Worm (Caenorhabditis elegans): Measurements from ENCODE around the gene T26E4.3.
A peak's percentile ranks its signal among the peaks of the same experiment; 100 is the strongest.

T26E4.3 gene

DNA sequence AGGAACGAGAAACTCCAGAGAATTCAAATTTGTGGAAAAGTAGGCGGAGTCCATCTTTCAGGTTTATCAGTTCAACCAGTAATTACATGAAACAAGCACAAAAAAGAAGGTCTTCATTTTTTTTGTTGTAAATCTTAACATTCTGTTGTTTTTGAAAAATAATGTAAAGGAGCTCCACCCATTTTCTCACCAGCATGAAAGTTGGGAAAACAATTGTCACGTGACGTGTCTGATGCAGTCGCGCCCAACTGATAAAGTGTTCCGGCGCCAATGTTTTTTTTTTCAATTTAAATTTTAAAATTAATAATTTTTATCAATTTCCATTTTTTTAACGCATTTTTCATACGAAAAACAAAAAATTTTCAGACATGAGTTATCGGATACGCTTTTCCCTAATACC lies 13.5 kb upstream of the T26E4.3 start, which contains the start of gene F57A10.4:
TSS of gene F57A10.4 (plus strand) at position 367 of the 400 bp plus-strand sequence.
- TF ChIP-seq saeg-2 (GFP tag; IDR thresholded peaks at IDR 0.05) (no peak), unc-130 (GFP tag; optimal IDR thresholded peaks at IDR 0.05) (peak; percentile 56)

DNA sequence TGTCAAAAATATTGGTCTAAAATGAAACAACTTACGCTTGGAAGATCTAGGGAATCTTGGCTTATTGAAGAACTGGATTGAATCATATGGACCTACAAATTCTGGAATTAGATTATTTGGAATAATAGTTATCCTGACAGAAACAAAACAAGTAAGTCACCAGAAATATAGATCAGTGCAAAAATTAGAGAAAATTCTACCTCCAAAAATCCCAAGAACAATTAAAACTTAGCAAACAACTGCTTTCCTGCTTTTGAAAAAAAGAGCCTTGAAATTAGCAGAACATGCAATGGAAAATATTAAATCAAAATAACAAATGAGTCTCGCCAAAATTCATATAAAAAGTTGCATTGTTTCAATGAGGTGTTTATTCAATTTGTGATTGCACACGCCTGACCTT lies 9.5 kb upstream of the T26E4.3 start, which contains the start of gene nhr-60:
TSS of gene nhr-60 (minus strand) at position 101 of the 400 bp plus-strand sequence.
- no peak for TF ChIP-seq zfp-2 (tag; optimal IDR thresholded peaks at IDR 0.05)
- no peak for TF ChIP-seq R02D3.7 (tag; optimal IDR thresholded peaks at IDR 0.05)
- no peak for TF ChIP-seq lin-38 (GFP tag; IDR thresholded peaks at IDR 0.05)
- no peak for TF ChIP-seq php-3 (GFP tag; IDR thresholded peaks at IDR 0.05)
- TF ChIP-seq zag-1 (tag; optimal IDR thresholded peaks at IDR 0.05) = no peak

DNA sequence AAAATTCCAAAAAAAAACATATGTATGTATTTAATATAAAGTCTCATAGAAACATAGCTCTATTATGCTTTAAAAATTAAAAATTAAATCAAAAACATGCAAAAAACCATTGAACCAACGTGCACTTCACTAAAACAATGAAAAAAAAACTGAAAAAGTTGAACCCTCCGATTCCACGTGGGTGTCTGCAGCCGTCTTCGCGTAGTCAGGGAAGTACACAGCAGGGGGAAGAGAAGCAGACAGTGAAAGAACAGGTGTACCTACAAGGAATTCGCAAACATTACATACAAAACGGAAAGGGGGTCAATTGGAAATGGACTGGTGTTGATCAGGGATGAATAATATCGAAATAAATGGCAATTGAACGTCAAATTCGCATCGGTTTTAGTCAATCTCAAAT lies 8.7 kb upstream of the T26E4.3 start:
- TF ChIP-seq nhr-6 (tag; optimal IDR thresholded peaks at IDR 0.05) (no peak), daf-16 (GFP tag; optimal IDR thresholded peaks at IDR 0.05) (no peak), daf-16 (tag; optimal IDR thresholded peaks at IDR 0.05) (peak; percentile 55), ceh-28 (tag; optimal IDR thresholded peaks at IDR 0.05) (no peak), dmd-6 (GFP tag; IDR thresholded peaks at IDR 0.05) (peak; percentile 46; the same call in 1 of the 2 replicates), mdl-1 (tag; optimal IDR thresholded peaks at IDR 0.05) (peak; percentile 16 to 53), nhr-28 (tag; optimal IDR thresholded peaks at IDR 0.05) (peak; percentile 21), lin-29 (GFP tag; IDR thresholded peaks at IDR 0.05) (no peak), mxl-3 (GFP tag; optimal IDR thresholded peaks at IDR 0.05) (peak; percentile 80), rbr-2 (tag; optimal IDR thresholded peaks at IDR 0.05) (no peak)

DNA sequence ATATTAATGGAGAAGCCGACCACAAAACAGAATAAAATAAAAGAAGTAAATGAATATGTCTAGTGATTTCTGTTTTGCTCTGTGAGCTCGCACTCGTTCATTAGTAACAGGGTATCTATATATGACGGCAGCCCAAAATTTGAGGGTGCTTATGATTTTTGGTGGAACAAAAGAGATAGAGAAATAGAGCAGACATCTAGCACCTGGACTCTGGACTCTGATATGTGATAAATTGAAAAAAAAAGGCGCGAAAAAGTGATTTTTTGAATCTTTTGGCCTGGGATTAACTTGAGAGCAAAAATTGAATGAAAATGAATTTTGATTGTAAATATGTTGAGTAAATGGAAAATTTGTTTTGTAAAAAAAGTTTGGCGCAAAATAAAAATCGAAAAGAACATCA lies 5.9 kb upstream of the T26E4.3 start, which contains the start of gene nhr-283:
TSS of gene nhr-283 (minus strand) at position 101 of the 400 bp plus-strand sequence.
- no peak for TF ChIP-seq hlh-30 (tag; optimal IDR thresholded peaks at IDR 0.05; ENCODE audit: insufficient read depth)
- no peak for TF ChIP-seq ctbp-1 (GFP tag; IDR thresholded peaks at IDR 0.05)
- TF ChIP-seq duxl-1 (tag; optimal IDR thresholded peaks at IDR 0.05; ENCODE audit: poor library complexity) = no peak
- peak in 1 of 2 experiments; percentile 55 for TF ChIP-seq unc-62 (GFP tag; optimal IDR thresholded peaks at IDR 0.05 in 1 of 2)
- no peak for TF ChIP-seq unc-62 (tag; optimal IDR thresholded peaks at IDR 0.05)
- TF ChIP-seq Y5F2A.4 (GFP tag; optimal IDR thresholded peaks at IDR 0.05) = no peak

DNA sequence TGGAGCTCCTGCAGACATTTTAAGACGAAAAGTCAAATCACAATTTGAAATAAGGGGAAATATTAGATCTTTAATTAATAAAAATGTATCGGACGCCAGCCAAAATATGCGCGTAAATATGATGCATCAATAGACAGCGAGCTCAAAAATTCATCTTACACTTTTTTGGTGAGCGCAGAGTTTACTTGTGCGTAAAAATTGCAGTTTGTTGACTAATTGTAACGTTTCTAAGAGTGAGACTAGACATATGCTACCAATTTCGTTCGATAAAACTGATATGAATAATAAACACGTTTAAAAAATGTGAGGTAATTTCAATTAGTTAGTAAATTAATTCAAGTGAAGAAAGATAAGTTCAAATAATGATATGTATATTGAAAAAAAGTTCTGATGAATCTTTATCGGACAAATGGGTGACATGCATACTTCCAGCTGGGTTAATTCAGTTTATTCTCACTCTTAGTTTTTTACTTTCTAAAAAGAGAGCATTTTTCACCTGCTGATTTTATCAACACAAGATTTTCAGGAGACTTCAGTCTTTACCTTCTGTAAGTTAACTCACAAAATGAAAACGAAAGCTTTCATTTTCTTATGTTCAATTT lies 3.4 kb upstream of the T26E4.3 start, which contains the start of the genes nhr-285 and irld-52:
TSS of gene nhr-285 (minus strand) at position 101 of the 602 bp plus-strand sequence.
TSS of gene irld-52 (plus strand) at position 552 of the 602 bp plus-strand sequence.
- TF ChIP-seq fkh-10 (GFP tag; optimal IDR thresholded peaks at IDR 0.05) (no peak), ces-1 (GFP tag; optimal IDR thresholded peaks at IDR 0.05) (no peak), Y5F2A.4 (GFP tag; optimal IDR thresholded peaks at IDR 0.05) (no peak), unc-39 (tag; optimal IDR thresholded peaks at IDR 0.05) (no peak), lin-29 (GFP tag; IDR thresholded peaks at IDR 0.05) (no peak), duxl-1 (tag; optimal IDR thresholded peaks at IDR 0.05; ENCODE audit: poor library complexity) (no peak), F10B5.3 (tag; optimal IDR thresholded peaks at IDR 0.05) (no peak), lin-39 (tag; optimal IDR thresholded peaks at IDR 0.05) (no peak), ceh-82 (tag; optimal IDR thresholded peaks at IDR 0.05) (no peak), hlh-11 (tag; optimal IDR thresholded peaks at IDR 0.05) (no peak), nhr-10 (tag; optimal IDR thresholded peaks at IDR 0.05) (no peak), php-3 (GFP tag; IDR thresholded peaks at IDR 0.05) (no peak), egl-43 (GFP tag; IDR thresholded peaks at IDR 0.05) (no peak), spr-1 (tag; optimal IDR thresholded peaks at IDR 0.05) (no peak), tag-97 (GFP tag; IDR thresholded peaks at IDR 0.05) (no peak)
